Fruit fly (Drosophila melanogaster) whole organism, adult: ENCODE data around the gene bond.

Experiments
- CG11617 ChIP-seq: fragments of 200-800 bp; sonication (Bioruptor generic); optimal IDR thresholded peaks from 2 replicates; lab custom pipeline; 2017; ENCODE audit warnings: mild to moderate bottlenecking, missing biosample characterization, missing genetic modification reagents, missing genetic modification characterization
- CG14711 ChIP-seq: fragments of 200-800 bp; sonication (Bioruptor generic); optimal IDR thresholded peaks from 2 replicates; lab custom pipeline; 2018; ENCODE audit warnings: missing biosample characterization, mild to moderate bottlenecking, missing genetic modification characterization, moderate library complexity
- CG1620 ChIP-seq: fragments of 200-800 bp; sonication (Bioruptor generic); optimal IDR thresholded peaks from 2 replicates; lab custom pipeline; 2016; ENCODE audit warnings: missing biosample characterization, missing genetic modification characterization
- CG33017 ChIP-seq: fragments of 200-800 bp; sonication (Bioruptor generic); optimal IDR thresholded peaks from 2 replicates; lab custom pipeline; 2018; ENCODE audit warnings: missing biosample characterization, mild to moderate bottlenecking, missing genetic modification characterization, moderate library complexity
- CG5204 ChIP-seq: fragments of 200-800 bp; sonication (Bioruptor generic); optimal IDR thresholded peaks from 2 replicates; lab custom pipeline; 2016; ENCODE audit warnings: missing biosample characterization, missing genetic modification characterization
- CG7045 ChIP-seq: fragments of 200-800 bp; sonication (Bioruptor generic); optimal IDR thresholded peaks from 2 replicates; lab custom pipeline; 2017; ENCODE audit warnings: missing biosample characterization, mild to moderate bottlenecking, missing genetic modification characterization
- Clk ChIP-seq: fragments of 200-800 bp; sonication (Bioruptor generic); optimal IDR thresholded peaks from 2 replicates; lab custom pipeline; 2017; ENCODE audit warnings: missing biosample characterization, missing genetic modification characterization
- Crg-1 ChIP-seq: fragments of 200-800 bp; sonication (Bioruptor generic); optimal IDR thresholded peaks from 2 replicates; lab custom pipeline; 2016; ENCODE audit warnings: missing biosample characterization, missing genetic modification characterization
- Mnt ChIP-seq: fragments of 200-800 bp; sonication (Bioruptor generic); optimal IDR thresholded peaks from 2 replicates; lab custom pipeline; 2016; ENCODE audit warnings: missing biosample characterization, mild to moderate bottlenecking, missing genetic modification characterization
- cic ChIP-seq: fragments of 200-800 bp; sonication (Bioruptor generic); optimal IDR thresholded peaks from 2 replicates; lab custom pipeline; 2017; ENCODE audit warnings: missing biosample characterization, mild to moderate bottlenecking, missing genetic modification characterization, moderate library complexity
- cnc ChIP-seq, 2 experiments: fragments of >200 bp; optimal IDR thresholded peaks; 2 replicates each; lab custom pipeline; 2017
- pad ChIP-seq: fragments of 200-800 bp; sonication (Bioruptor generic); optimal IDR thresholded peaks from 3 replicates; lab custom pipeline; 2017; ENCODE audit warnings: missing biosample characterization, missing genetic modification characterization, mild to moderate bottlenecking, moderate library complexity, missing genetic modification reagents
- tj ChIP-seq: fragments of 200-800 bp; sonication (Bioruptor generic); optimal IDR thresholded peaks from 3 replicates; lab custom pipeline; 2017; ENCODE audit warnings: missing biosample characterization, mild to moderate bottlenecking, missing genetic modification characterization, moderate library complexity
- toe ChIP-seq: fragments of 200-800 bp; sonication (Bioruptor generic); optimal IDR thresholded peaks from 2 replicates; lab custom pipeline; 2016; ENCODE audit warnings: missing biosample characterization, missing genetic modification characterization

DNA sequence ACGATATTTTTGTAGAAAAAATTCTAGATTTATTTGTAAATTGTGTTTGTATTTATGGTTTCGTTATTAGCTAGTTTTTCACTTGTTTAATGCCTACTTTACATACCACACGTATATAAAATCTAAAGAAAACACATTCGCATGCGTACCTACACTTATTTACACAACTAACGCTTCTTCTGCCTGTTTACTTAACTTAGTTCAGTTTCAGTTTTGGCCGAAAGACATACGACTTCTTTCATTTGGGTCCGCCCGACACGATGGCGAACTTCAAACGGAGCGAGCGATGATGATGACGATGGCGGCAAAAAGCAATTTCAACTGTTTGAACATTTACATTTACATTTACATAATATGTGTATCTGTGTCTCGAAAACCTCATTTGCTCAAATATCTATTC, 7.9 kb downstream of the bond start:
- TF ChIP-seq cnc (optimal IDR thresholded peaks at IDR 0.05; lab: Kevin White, UChicago) (no peak), tj (GFP tag; lab: Kevin White, UChicago) (no peak), CG33017 (tag; lab: Kevin White, UChicago) (no peak), CG14711 (no peak), Crg-1 (no peak), CG1620 (GFP tag; lab: Kevin White, UChicago) (no peak), toe (GFP tag; lab: Kevin White, UChicago) (no peak), CG7045 (GFP tag; lab: Kevin White, UChicago) (no peak), cic (no peak), pad (GFP tag; lab: Kevin White, UChicago) (no peak), CG5204 (no peak), Clk (no peak), CG11617 (GFP tag; lab: Kevin White, UChicago) (no peak), Mnt (GFP tag; lab: Kevin White, UChicago) (no peak)
